Worm (Caenorhabditis elegans) whole organism, late embryonic: ENCODE data around the gene msp-36.

Experiments
- C38D4.7 ChIP-seq: fragments of 200-800 bp; sonication (Bioruptor generic); optimal IDR thresholded peaks from 2 replicates; lab custom pipeline; 2018; ENCODE audit warnings: mild to moderate bottlenecking, missing genetic modification characterization, moderate library complexity, missing compliant biosample characterization
- ama-1 ChIP-seq: fragments of 150-350 bp; optimal IDR thresholded peaks from 2 replicates; lab custom pipeline; 2014
- ceh-19 ChIP-seq: fragments of 200-800 bp; sonication (Bioruptor generic); optimal IDR thresholded peaks from 2 replicates; lab custom pipeline; 2018; ENCODE audit warnings: mild to moderate bottlenecking, missing genetic modification characterization, missing compliant biosample characterization
- ceh-2 ChIP-seq: sonication (generic microtip); optimal IDR thresholded peaks from 2 replicates; lab custom pipeline; 2016; ENCODE audit warnings: missing genotype, missing genetic modification characterization, missing compliant biosample characterization
- ceh-22 ChIP-seq: sonication (generic microtip); optimal IDR thresholded peaks from 2 replicates; lab custom pipeline; 2017; ENCODE audit warnings: missing biosample characterization, missing genetic modification characterization
- ceh-30 ChIP-seq: fragments of 150-350 bp; optimal IDR thresholded peaks from 2 replicates; lab custom pipeline; 2014; ENCODE audit warnings: missing biosample characterization, missing genetic modification characterization
- ceh-31 ChIP-seq: sonication (generic microtip); optimal IDR thresholded peaks from 2 replicates; lab custom pipeline; 2016; ENCODE audit warnings: missing genetic modification characterization, missing compliant biosample characterization
- ceh-45 ChIP-seq: fragments of 200-800 bp; sonication (Bioruptor generic); IDR thresholded peaks from 2 replicates; pipeline ENCODE4 v1.3.6; 2022; ENCODE audit warnings: missing genetic modification reagents, missing genetic modification characterization, missing compliant biosample characterization
- ceh-48 ChIP-seq: sonication (generic microtip); optimal IDR thresholded peaks from 2 replicates; lab custom pipeline; 2016; ENCODE audit warnings: missing genetic modification characterization, inconsistent platforms, missing compliant biosample characterization
- ceh-6 ChIP-seq: fragments of 200-800 bp; sonication (Bioruptor generic); optimal IDR thresholded peaks from 2 replicates; lab custom pipeline; 2018; ENCODE audit warnings: mild to moderate bottlenecking, missing genetic modification characterization, missing compliant biosample characterization
- ceh-9 ChIP-seq: sonication (generic microtip); optimal IDR thresholded peaks from 2 replicates; lab custom pipeline; 2016; ENCODE audit warnings: mild to moderate bottlenecking, missing genetic modification characterization, inconsistent platforms, missing compliant biosample characterization
- dve-1 ChIP-seq: sonication (generic microtip); optimal IDR thresholded peaks from 2 replicates; lab custom pipeline; 2017; ENCODE audit warnings: antibody characterized with exemption, mild to moderate bottlenecking, missing genetic modification characterization, missing compliant biosample characterization
- elt-2 ChIP-seq: sonication (generic microtip); optimal IDR thresholded peaks from 2 replicates; lab custom pipeline; 2016; ENCODE audit warnings: missing genetic modification reagents, missing genetic modification characterization, missing compliant biosample characterization
- fkh-10 ChIP-seq: fragments of 150-350 bp; optimal IDR thresholded peaks from 2 replicates; lab custom pipeline; 2014; ENCODE audit warnings: missing biosample characterization, missing genetic modification reagents, missing genetic modification characterization
- fkh-6 ChIP-seq: sonication (generic microtip); optimal IDR thresholded peaks from 2 replicates; lab custom pipeline; 2016; ENCODE audit warnings: missing genetic modification characterization, missing compliant biosample characterization
- gmeb-2 ChIP-seq: sonication (generic microtip); optimal IDR thresholded peaks from 2 replicates; lab custom pipeline; 2016; ENCODE audit warnings: missing genetic modification characterization, inconsistent platforms, missing compliant biosample characterization
- hlh-30 ChIP-seq: sonication (generic microtip); optimal IDR thresholded peaks from 2 replicates; lab custom pipeline; 2017; ENCODE audit warnings: antibody characterized with exemption, missing genetic modification characterization, missing compliant biosample characterization; ENCODE audit not compliant: insufficient read depth
- hlh-6 ChIP-seq: sonication (generic microtip); optimal IDR thresholded peaks from 2 replicates; lab custom pipeline; 2016; ENCODE audit warnings: missing genotype, missing genetic modification characterization, missing compliant biosample characterization
- hlh-8 ChIP-seq: sonication (generic microtip); optimal IDR thresholded peaks from 2 replicates; lab custom pipeline; 2016; ENCODE audit warnings: missing genotype, missing genetic modification characterization, missing compliant biosample characterization
- lim-6 ChIP-seq: sonication (generic microtip); optimal IDR thresholded peaks from 2 replicates; lab custom pipeline; 2016; ENCODE audit warnings: missing genetic modification characterization, missing compliant biosample characterization
- lin-11 ChIP-seq: fragments of 200-800 bp; sonication (Bioruptor generic); optimal IDR thresholded peaks from 2 replicates; lab custom pipeline; 2018; ENCODE audit warnings: mild to moderate bottlenecking, missing genetic modification characterization, missing compliant biosample characterization
- madf-2 ChIP-seq: sonication (generic microtip); optimal IDR thresholded peaks from 2 replicates; lab custom pipeline; 2017; ENCODE audit warnings: missing genetic modification characterization, missing compliant biosample characterization
- mec-3 ChIP-seq: sonication (generic microtip); optimal IDR thresholded peaks from 2 replicates; lab custom pipeline; 2016; ENCODE audit warnings: borderline replicate concordance, missing genetic modification characterization, missing compliant biosample characterization
- nfya-1 ChIP-seq: sonication (generic microtip); optimal IDR thresholded peaks from 2 replicates; lab custom pipeline; 2017; ENCODE audit warnings: missing genetic modification characterization, mild to moderate bottlenecking, missing compliant biosample characterization, antibody characterized with exemption, moderate library complexity
- nhr-11 ChIP-seq: fragments of 150-350 bp; optimal IDR thresholded peaks from 2 replicates; lab custom pipeline; 2014; ENCODE audit warnings: missing biosample characterization, missing genetic modification characterization
- nhr-232 ChIP-seq: sonication (generic microtip); optimal IDR thresholded peaks from 2 replicates; lab custom pipeline; 2016; ENCODE audit warnings: missing genetic modification characterization, missing compliant biosample characterization
- npax-4 ChIP-seq: sonication (generic microtip); optimal IDR thresholded peaks from 2 replicates; lab custom pipeline; 2016; ENCODE audit warnings: missing genetic modification characterization, missing compliant biosample characterization
- pag-3 ChIP-seq: sonication (generic microtip); optimal IDR thresholded peaks from 2 replicates; lab custom pipeline; 2016; ENCODE audit warnings: missing compliant biosample characterization, missing genetic modification characterization, borderline replicate concordance
- pha-2 ChIP-seq: sonication (generic microtip); optimal IDR thresholded peaks from 2 replicates; lab custom pipeline; 2017; ENCODE audit warnings: mild to moderate bottlenecking, missing genetic modification characterization, missing compliant biosample characterization
- sox-2 ChIP-seq: fragments of 200-800 bp; sonication (Bioruptor generic); IDR thresholded peaks from 2 replicates; pipeline ENCODE4 v1.3.6; 2022; ENCODE audit warnings: missing genetic modification reagents, missing genetic modification characterization, missing compliant biosample characterization
- syd-9 ChIP-seq: sonication (generic microtip); optimal IDR thresholded peaks from 2 replicates; lab custom pipeline; 2016; ENCODE audit warnings: mild to moderate bottlenecking, missing genetic modification characterization, moderate library complexity, missing compliant biosample characterization
- tbx-2 ChIP-seq: sonication (generic microtip); optimal IDR thresholded peaks from 2 replicates; lab custom pipeline; 2016; ENCODE audit warnings: missing genetic modification characterization, missing compliant biosample characterization
- tbx-7 ChIP-seq: sonication (generic microtip); optimal IDR thresholded peaks from 2 replicates; lab custom pipeline; 2016; ENCODE audit warnings: missing genotype, missing genetic modification characterization, missing compliant biosample characterization
- unc-3 ChIP-seq, 2 experiments: fragments of 200-800 bp in 1 of 2; sonication (Bioruptor generic) in 1 of 2; sonication (generic microtip) in 1 of 2; conservative IDR thresholded peaks in 1 of 2; optimal IDR thresholded peaks in 1 of 2; 2 replicates each; pipeline versions ENCODE4 v1.3.6 to Lab custom; 2016 to 2022; ENCODE audit warnings: missing compliant biosample characterization in 2 of 2, missing genetic modification characterization in 2 of 2, missing genetic modification reagents in 1 of 2
- unc-42 ChIP-seq: sonication (generic microtip); optimal IDR thresholded peaks from 2 replicates; lab custom pipeline; 2016; ENCODE audit warnings: missing genotype, missing genetic modification characterization, missing compliant biosample characterization
- zip-5 ChIP-seq: sonication (generic microtip); optimal IDR thresholded peaks from 2 replicates; lab custom pipeline; 2016; ENCODE audit warnings: missing genetic modification characterization, missing compliant biosample characterization

Gene msp-36

DNA sequence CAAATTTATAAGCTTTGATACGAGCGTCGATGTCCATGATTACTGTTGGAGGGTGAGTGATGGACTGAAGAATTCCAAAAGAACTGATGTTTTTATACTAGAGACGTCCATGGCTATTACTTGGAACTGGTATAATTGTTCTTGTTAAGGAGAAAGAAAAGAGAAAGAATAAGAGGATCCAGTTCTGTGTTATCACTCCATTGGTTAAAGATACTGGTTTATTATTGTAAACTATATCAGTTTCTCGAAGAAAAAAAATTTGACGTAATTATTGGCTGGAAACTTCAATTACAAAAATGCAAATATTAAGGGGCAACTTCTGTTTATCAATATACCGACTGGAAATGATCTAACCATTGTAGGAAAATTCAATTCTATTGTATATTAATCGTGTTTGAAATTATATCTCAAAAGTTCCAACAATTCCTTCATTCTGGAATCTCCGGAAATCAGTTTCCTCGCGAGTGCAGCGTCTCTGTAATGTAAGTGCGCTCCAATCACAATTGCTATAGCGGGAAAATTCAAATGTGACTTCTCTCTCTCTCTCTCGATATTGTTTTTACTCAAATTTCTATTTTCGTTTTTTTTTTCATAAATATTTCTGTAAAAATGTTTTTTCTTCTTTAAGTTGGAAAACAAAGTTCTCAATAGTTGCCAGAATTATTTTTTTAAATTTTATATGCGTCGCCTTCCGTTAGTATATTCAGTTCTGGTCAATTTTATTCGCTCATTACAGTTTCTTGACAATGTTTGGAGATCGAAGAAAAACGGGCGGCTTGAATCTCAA is 9.6 kb upstream of the msp-36 start, which contains the start of the genes col-2 and ndc-80 (continued):
- TF ChIP-seq lim-6 (tag; lab: Kevin White, UChicago) (peak; percentile 33), ceh-31 (tag; lab: Kevin White, UChicago) (peak; percentile 90), fkh-6 (tag; lab: Kevin White, UChicago) (peak; percentile 36), nfya-1 (tag; lab: Kevin White, UChicago) (peak; percentile 51), unc-3 (GFP tag; conservative IDR thresholded peaks at IDR 0.05; lab: Robert Waterston, UW) (no peak), unc-3 (tag; optimal IDR thresholded peaks at IDR 0.05; lab: Kevin White, UChicago) (no peak), npax-4 (no peak), ceh-30 (tag; lab: Kevin White, UChicago) (no peak), zip-5 (tag; lab: Kevin White, UChicago) (peak; percentile 49), C38D4.7 (GFP tag; lab: Kevin White, UChicago) (no peak)
- TF ChIP-seq, all 69 proteins: peak for 15

DNA sequence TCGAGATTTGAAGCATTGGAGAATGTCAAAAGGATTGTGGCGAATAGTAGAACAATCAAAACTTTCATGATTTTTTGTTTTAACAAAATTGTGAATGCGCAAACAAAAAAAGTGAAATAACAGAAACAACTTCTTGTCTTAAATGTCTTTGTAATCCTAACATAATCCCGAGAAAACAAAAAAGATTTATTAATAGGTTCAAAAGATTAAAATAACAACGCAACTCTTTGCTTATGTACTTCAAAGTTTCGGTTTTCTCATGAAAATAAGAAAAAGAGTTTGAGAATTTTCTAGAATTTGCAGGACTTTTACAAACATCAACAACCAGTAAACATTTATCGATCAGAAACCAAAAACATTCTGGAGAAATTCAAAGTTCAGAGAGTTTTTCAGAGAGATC is 5.5 kb upstream of the msp-36 start, which contains the start of gene ttr-39:
ttr-39 (minus strand) TSS at position 101 of the 400 bp plus-strand sequence.
- TF ChIP-seq ceh-19 = no peak
- TF ChIP-seq ceh-22 (tag; lab: Kevin White, UChicago) = no peak
- TF ChIP-seq pha-2 (tag; lab: Kevin White, UChicago) = no peak
- no peak for TF ChIP-seq tbx-7 (tag; lab: Kevin White, UChicago)
- TF ChIP-seq ceh-6 = no peak
- no peak for TF ChIP-seq C38D4.7 (GFP tag; lab: Kevin White, UChicago)
- no peak for TF ChIP-seq elt-2
- no peak for TF ChIP-seq hlh-30
- TF ChIP-seq ceh-9 (tag; lab: Kevin White, UChicago) = no peak
- no peak for TF ChIP-seq gmeb-2 (tag; lab: Kevin White, UChicago)
- TF ChIP-seq zip-5 (tag; lab: Kevin White, UChicago) = no peak
- no peak for TF ChIP-seq unc-42
- no peak for TF ChIP-seq hlh-8 (tag; lab: Kevin White, UChicago)
- TF ChIP-seq unc-3 (GFP tag; conservative IDR thresholded peaks at IDR 0.05; lab: Robert Waterston, UW) = no peak
- no peak for TF ChIP-seq unc-3 (tag; optimal IDR thresholded peaks at IDR 0.05; lab: Kevin White, UChicago)
- TF ChIP-seq madf-2 (tag; lab: Kevin White, UChicago) = no peak
- no peak for TF ChIP-seq pag-3 (tag; lab: Kevin White, UChicago)
- TF ChIP-seq lin-11 = no peak
- TF ChIP-seq, all 69 proteins: peak for 0

DNA sequence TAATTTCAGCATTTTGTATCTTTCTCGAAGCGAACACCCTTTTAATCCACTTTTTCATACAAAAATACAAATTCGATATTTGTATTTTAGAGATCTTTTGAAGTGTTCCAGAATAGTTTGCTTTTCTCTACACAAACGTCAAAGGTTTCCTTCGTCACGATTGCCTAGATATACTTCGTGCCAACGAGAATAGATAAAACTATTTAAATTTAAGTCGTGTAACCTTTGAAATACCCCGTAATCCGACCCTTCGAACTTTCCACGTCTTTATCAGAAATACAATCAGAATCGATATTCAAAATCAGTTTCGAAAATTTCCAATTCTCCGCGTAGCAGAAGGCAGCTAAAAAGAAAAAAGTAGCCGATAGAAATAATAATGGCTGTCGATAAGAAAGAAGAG is 4.9 kb upstream of the msp-36 start, which contains the start of gene ttbk-5:
ttbk-5 (plus strand) TSS at position 301 of the 400 bp plus-strand sequence.
- TF ChIP-seq mec-3 (tag; lab: Kevin White, UChicago) (no peak), unc-42 (no peak), ceh-48 (tag; lab: Kevin White, UChicago) (no peak), zip-5 (tag; lab: Kevin White, UChicago) (no peak), tbx-2 (no peak), unc-3 (GFP tag; conservative IDR thresholded peaks at IDR 0.05; lab: Robert Waterston, UW) (no peak), unc-3 (tag; optimal IDR thresholded peaks at IDR 0.05; lab: Kevin White, UChicago) (no peak), ceh-2 (tag; lab: Kevin White, UChicago) (no peak), nhr-11 (no peak), nfya-1 (tag; lab: Kevin White, UChicago) (no peak), hlh-6 (tag; lab: Kevin White, UChicago) (no peak), ceh-6 (no peak)

DNA sequence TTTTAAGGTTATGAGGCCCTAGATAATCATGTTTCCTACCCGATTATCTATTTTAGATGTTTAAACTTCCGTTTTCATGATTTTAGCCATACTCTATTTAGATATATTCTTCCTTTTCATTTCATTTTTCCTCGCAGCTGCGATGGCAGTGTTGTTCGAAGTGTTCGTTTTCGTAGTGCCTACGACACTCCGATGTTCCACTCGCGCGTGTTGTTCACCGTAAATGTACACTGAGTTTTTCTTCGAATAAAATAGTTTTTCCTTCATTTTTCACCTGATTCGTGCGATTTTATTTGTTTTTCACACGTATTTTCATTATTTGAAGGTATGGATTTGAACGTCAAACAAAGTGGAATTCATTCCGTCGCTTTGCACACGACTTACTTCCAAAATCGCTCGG is 1.6 kb downstream of the msp-36 start, which contains the start of gene dis-3:
dis-3 (plus strand) TSS at position 322 of the 400 bp plus-strand sequence.
- no peak for TF ChIP-seq nhr-232 (tag; lab: Kevin White, UChicago)
- no peak for TF ChIP-seq hlh-30
- TF ChIP-seq dve-1 (tag; lab: Kevin White, UChicago) = no peak
- no peak for TF ChIP-seq sox-2 (GFP tag; lab: Robert Waterston, UW)
- no peak for TF ChIP-seq syd-9 (tag; lab: Kevin White, UChicago)
- no peak for TF ChIP-seq ama-1 (lab: Kevin White, UChicago)
- TF ChIP-seq fkh-10 = no peak
- no peak for TF ChIP-seq ceh-22 (tag; lab: Kevin White, UChicago)
- no peak for TF ChIP-seq ceh-45 (GFP tag; lab: Robert Waterston, UW)
